Worm (Caenorhabditis elegans) whole organism, midembryonic: ENCODE measurements around the gene str-151.

ENCODE experiments used
- T22C8.4 ChIP-seq: fragments of 200-800 bp; sonication (Bioruptor generic); IDR thresholded peaks from 2 replicates; pipeline ENCODE4 v1.3.6; 2022; ENCODE audit warnings: missing genetic modification characterization, missing compliant biosample characterization
- cog-1 ChIP-seq: sonication (generic microtip); optimal IDR thresholded peaks from 2 replicates; lab custom pipeline; 2016; ENCODE audit warnings: missing genetic modification characterization, missing compliant biosample characterization
- flt-1 ChIP-seq: fragments of 200-800 bp; sonication (Bioruptor generic); IDR thresholded peaks from 2 replicates; pipeline ENCODE4 v1.3.6; 2022; ENCODE audit warnings: missing genetic modification characterization, missing compliant biosample characterization
- klf-2 ChIP-seq: fragments of 200-800 bp; sonication (Bioruptor generic); conservative IDR thresholded peaks from 2 replicates; pipeline ENCODE4 v1.3.6; 2022; ENCODE audit warnings: missing genetic modification reagents, missing genetic modification characterization, missing compliant biosample characterization
- ref-1 ChIP-seq: fragments of 200-800 bp; sonication (Bioruptor generic); conservative IDR thresholded peaks from 2 replicates; pipeline ENCODE4 v1.3.6; 2022; ENCODE audit warnings: missing genetic modification reagents, missing genetic modification characterization, missing compliant biosample characterization
- tab-1 ChIP-seq: fragments of 200-800 bp; sonication (Bioruptor generic); IDR thresholded peaks from 2 replicates; pipeline ENCODE4 v1.3.6; 2022; ENCODE audit warnings: missing genetic modification characterization, missing compliant biosample characterization
- ztf-23 ChIP-seq: fragments of 200-800 bp; sonication (Bioruptor generic); IDR thresholded peaks from 2 replicates; pipeline ENCODE4 v1.3.6; 2022; ENCODE audit warnings: missing genetic modification reagents, missing genetic modification characterization, missing compliant biosample characterization

DNA sequence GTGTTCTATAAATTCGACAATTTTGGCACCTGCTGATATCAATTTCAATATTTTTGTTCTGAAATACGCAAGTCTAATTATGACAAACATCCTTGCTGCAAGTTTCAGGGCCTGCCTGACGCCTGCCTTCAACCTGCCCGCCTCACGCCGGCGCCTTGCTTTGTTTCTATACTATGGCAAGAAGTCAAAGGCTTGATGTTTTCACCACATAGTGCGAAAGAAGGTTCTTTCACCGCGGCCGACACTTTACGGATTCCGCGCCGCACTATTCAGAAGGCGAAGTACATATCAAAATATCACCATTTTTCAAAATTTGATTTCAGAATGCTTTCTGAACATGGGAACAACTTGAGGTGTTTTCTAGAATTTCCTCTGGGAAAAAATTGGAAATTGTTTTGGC lies 13.5 kb downstream of the str-151 start:
- TF ChIP-seq tab-1 (GFP tag; lab: Robert Waterston, UW) (no peak), flt-1 (GFP tag; lab: Robert Waterston, UW) (no peak), ztf-23 (GFP tag; lab: Robert Waterston, UW) (no peak), klf-2 (GFP tag; lab: Robert Waterston, UW) (no peak), ref-1 (GFP tag; lab: Robert Waterston, UW) (no peak), T22C8.4 (GFP tag; lab: Robert Waterston, UW) (no peak), cog-1 (tag; lab: Kevin White, UChicago) (no peak)
